Fruit fly (Drosophila melanogaster) whole organism, embryonic: ENCODE results near the gene CG14219.

Experiments
- Ada2b ChIP-seq: fragments of 200-800 bp; sonication (Bioruptor generic); IDR thresholded peaks from 2 replicates; pipeline ENCODE4 v1.3.6; 2022; ENCODE audit warnings: missing biosample characterization, missing genetic modification characterization
- Asciz ChIP-seq: fragments of 200-800 bp; sonication (Bioruptor generic); optimal IDR thresholded peaks from 2 replicates; lab custom pipeline; 2017; ENCODE audit warnings: missing biosample characterization, mild to moderate bottlenecking, missing genetic modification characterization, missing genetic modification reagents
- Bgb ChIP-seq: fragments of 200-800 bp; sonication (Bioruptor generic); IDR thresholded peaks from 2 replicates; pipeline ENCODE4 v1.3.6; 2022; ENCODE audit warnings: missing biosample characterization, missing genetic modification characterization; ENCODE audit not compliant: partially characterized antibody
- CG10209 ChIP-seq: fragments of 200-800 bp; sonication (Bioruptor generic); optimal IDR thresholded peaks from 3 replicates; lab custom pipeline; 2017; ENCODE audit warnings: missing biosample characterization, mild to moderate bottlenecking, missing genetic modification characterization, missing genetic modification reagents
- CG11398 ChIP-seq: fragments of 200-800 bp; sonication (Bioruptor generic); optimal IDR thresholded peaks from 2 replicates; lab custom pipeline; 2016; ENCODE audit warnings: missing biosample characterization, missing genetic modification characterization
- CG12219 ChIP-seq: fragments of 200-800 bp; sonication (Bioruptor generic); optimal IDR thresholded peaks from 3 replicates; lab custom pipeline; 2018; ENCODE audit warnings: missing biosample characterization, mild to moderate bottlenecking, missing genetic modification characterization
- CG12299 ChIP-seq: fragments of 200-800 bp; sonication (Bioruptor generic); optimal IDR thresholded peaks from 2 replicates; lab custom pipeline; 2018; ENCODE audit warnings: missing biosample characterization, mild to moderate bottlenecking, missing genetic modification characterization
- CG14710 ChIP-seq: fragments of 200-800 bp; sonication (Bioruptor generic); optimal IDR thresholded peaks from 3 replicates; lab custom pipeline; 2019; ENCODE audit warnings: missing biosample characterization, mild to moderate bottlenecking, missing genetic modification characterization, moderate library complexity
- CG16813 ChIP-seq: fragments of 200-800 bp; sonication (Bioruptor generic); IDR thresholded peaks from 3 replicates; pipeline ENCODE4 v1.3.6; 2022; ENCODE audit warnings: missing biosample characterization, missing genetic modification characterization; ENCODE audit not compliant: partially characterized antibody
- CG17385 ChIP-seq: fragments of 200-800 bp; sonication (Bioruptor generic); optimal IDR thresholded peaks from 3 replicates; lab custom pipeline; 2018; ENCODE audit warnings: missing biosample characterization, mild to moderate bottlenecking, missing genetic modification characterization
- CG2120 ChIP-seq: fragments of 200-800 bp; sonication (Bioruptor generic); optimal IDR thresholded peaks from 3 replicates; lab custom pipeline; 2016; ENCODE audit warnings: missing biosample characterization, missing genetic modification characterization
- CG2129 ChIP-seq: fragments of 200-800 bp; sonication (Bioruptor generic); IDR thresholded peaks from 2 replicates; pipeline ENCODE4 v1.3.6; 2022; ENCODE audit warnings: missing biosample characterization, missing genetic modification characterization; ENCODE audit not compliant: partially characterized antibody
- CG2199 ChIP-seq: fragments of 200-800 bp; sonication (Bioruptor generic); IDR thresholded peaks from 3 replicates; pipeline ENCODE4 v1.3.6; 2022; ENCODE audit warnings: missing biosample characterization, missing genetic modification characterization
- CG33557 ChIP-seq: fragments of 200-800 bp; sonication (Bioruptor generic); optimal IDR thresholded peaks from 2 replicates; lab custom pipeline; 2019; ENCODE audit warnings: missing biosample characterization, mild to moderate bottlenecking, missing genetic modification characterization, moderate library complexity
- CG6254 ChIP-seq: fragments of 200-800 bp; sonication (Bioruptor generic); optimal IDR thresholded peaks from 3 replicates; lab custom pipeline; 2017; ENCODE audit warnings: mild to moderate bottlenecking, missing biosample characterization, missing genetic modification reagents, missing genetic modification characterization
- CG6683 ChIP-seq: fragments of 200-800 bp; sonication (Bioruptor generic); optimal IDR thresholded peaks from 2 replicates; lab custom pipeline; 2017; ENCODE audit warnings: missing biosample characterization, mild to moderate bottlenecking, missing genetic modification characterization, missing genetic modification reagents
- CG6689 ChIP-seq: fragments of 200-800 bp; sonication (Bioruptor generic); IDR thresholded peaks from 2 replicates; pipeline ENCODE4 v1.3.6; 2022; ENCODE audit warnings: missing biosample characterization, missing genetic modification characterization
- CG6765 ChIP-seq: fragments of 200-800 bp; sonication (Bioruptor generic); optimal IDR thresholded peaks from 3 replicates; lab custom pipeline; 2017; ENCODE audit warnings: missing biosample characterization, mild to moderate bottlenecking, missing genetic modification characterization
- CG6854 ChIP-seq: fragments of 200-800 bp; sonication (Bioruptor generic); optimal IDR thresholded peaks from 3 replicates; lab custom pipeline; 2017; ENCODE audit warnings: missing biosample characterization, mild to moderate bottlenecking, missing genetic modification characterization
- CG8290 ChIP-seq, 3 experiments: fragments of 200-800 bp; sonication (Bioruptor generic); optimal IDR thresholded peaks; 2 replicates each; lab custom pipeline; 2016 to 2019; ENCODE audit warnings: missing biosample characterization in 3 of 3, missing genetic modification characterization in 3 of 3, mild to moderate bottlenecking in 2 of 3, moderate library complexity in 1 of 3
- CG8944 ChIP-seq: fragments of 200-800 bp; sonication (Bioruptor generic); optimal IDR thresholded peaks from 3 replicates; lab custom pipeline; 2016; ENCODE audit warnings: missing biosample characterization, missing genetic modification characterization
- CG9797 ChIP-seq: fragments of 200-800 bp; sonication (Bioruptor generic); optimal IDR thresholded peaks from 3 replicates; lab custom pipeline; 2018; ENCODE audit warnings: missing biosample characterization, mild to moderate bottlenecking, missing genetic modification characterization
- CTCF ChIP-seq: fragments of 200-800 bp; sonication (Bioruptor generic); optimal IDR thresholded peaks from 2 replicates; lab custom pipeline; 2017; ENCODE audit warnings: missing biosample characterization, mild to moderate bottlenecking, missing genetic modification characterization, moderate library complexity
- CkIIα-i1 ChIP-seq: fragments of 200-800 bp; sonication (Bioruptor generic); IDR thresholded peaks from 2 replicates; pipeline ENCODE4 v1.3.6; 2022; ENCODE audit warnings: missing biosample characterization, missing genetic modification characterization
- Dip2 ChIP-seq: fragments of 200-800 bp; sonication (Bioruptor generic); IDR thresholded peaks from 2 replicates; pipeline ENCODE4 v1.3.6; 2022; ENCODE audit warnings: missing biosample characterization, missing genetic modification characterization
- Hmx ChIP-seq: fragments of 200-800 bp; sonication (Bioruptor generic); optimal IDR thresholded peaks from 2 replicates; lab custom pipeline; 2016; ENCODE audit warnings: missing biosample characterization, missing genetic modification characterization
- Hr39 ChIP-seq: fragments of >200 bp; optimal IDR thresholded peaks from 2 replicates; lab custom pipeline; 2017
- Hsf ChIP-seq: fragments of 200-800 bp; sonication (Bioruptor generic); optimal IDR thresholded peaks from 3 replicates; lab custom pipeline; 2016; ENCODE audit warnings: missing biosample characterization, missing genetic modification characterization
- MBD-R2 ChIP-seq: fragments of 200-800 bp; sonication (Bioruptor generic); IDR thresholded peaks from 2 replicates; pipeline ENCODE4 v1.3.6; 2022; ENCODE audit warnings: missing biosample characterization, missing genetic modification characterization
- Max ChIP-seq: fragments of 200-800 bp; sonication (Bioruptor generic); optimal IDR thresholded peaks from 2 replicates; lab custom pipeline; 2016; ENCODE audit warnings: missing biosample characterization, mild to moderate bottlenecking, missing genetic modification characterization
- Myb ChIP-seq: fragments of 200-800 bp; sonication (Bioruptor generic); optimal IDR thresholded peaks from 2 replicates; lab custom pipeline; 2016; ENCODE audit warnings: missing biosample characterization, missing genetic modification characterization
- Taf1 ChIP-seq: fragments of 200-800 bp; sonication (Bioruptor generic); IDR thresholded peaks from 2 replicates; pipeline ENCODE4 v1.3.6; 2022; ENCODE audit warnings: missing biosample characterization, missing genetic modification characterization
- Trl ChIP-seq, 3 experiments: fragments of >200 bp in 2 of 3; fragments of 200-800 bp in 1 of 3; sonication (Bioruptor generic) in 1 of 3; optimal IDR thresholded peaks; 2 replicates in 1 of 3; 3 replicates in 2 of 3; lab custom pipeline; 2016 to 2017; ENCODE audit warnings: missing biosample characterization in 1 of 3, missing genetic modification characterization in 1 of 3
- Vsx1 ChIP-seq: fragments of 200-800 bp; sonication (Bioruptor generic); optimal IDR thresholded peaks from 2 replicates; lab custom pipeline; 2017; ENCODE audit warnings: missing biosample characterization, mild to moderate bottlenecking, missing genetic modification characterization, missing genetic modification reagents
- ac ChIP-seq: fragments of 200-800 bp; sonication (Bioruptor generic); optimal IDR thresholded peaks from 3 replicates; lab custom pipeline; 2017; ENCODE audit warnings: missing biosample characterization, mild to moderate bottlenecking, missing genetic modification characterization
- ap ChIP-seq: fragments of 200-800 bp; sonication (Bioruptor generic); IDR thresholded peaks from 2 replicates; pipeline ENCODE4 v1.3.6; 2022; ENCODE audit warnings: missing biosample characterization, missing genetic modification characterization
- ase ChIP-seq: fragments of 200-800 bp; sonication (Bioruptor generic); IDR thresholded peaks from 3 replicates; pipeline ENCODE4 v1.3.6; 2022; ENCODE audit warnings: missing biosample characterization, missing genetic modification characterization
- bigmax ChIP-seq: fragments of 200-800 bp; sonication (Bioruptor generic); optimal IDR thresholded peaks from 2 replicates; lab custom pipeline; 2018; ENCODE audit warnings: missing biosample characterization, mild to moderate bottlenecking, missing genetic modification characterization
- bowl ChIP-seq: fragments of 200-800 bp; sonication (Bioruptor generic); IDR thresholded peaks from 2 replicates; pipeline ENCODE4 v1.3.6; 2022; ENCODE audit warnings: missing biosample characterization, missing genetic modification characterization
- cad ChIP-seq: fragments of >200 bp; optimal IDR thresholded peaks from 2 replicates; lab custom pipeline; 2017; ENCODE audit warnings: missing biosample characterization, missing genetic modification characterization
- cwo ChIP-seq: fragments of 200-800 bp; sonication (Bioruptor generic); optimal IDR thresholded peaks from 3 replicates; lab custom pipeline; 2017; ENCODE audit warnings: missing biosample characterization, missing genetic modification characterization, mild to moderate bottlenecking, moderate library complexity, missing genetic modification reagents
- dysf ChIP-seq: fragments of 200-800 bp; sonication (Bioruptor generic); IDR thresholded peaks from 3 replicates; pipeline ENCODE4 v1.3.6; 2022; ENCODE audit warnings: missing biosample characterization, missing genetic modification characterization
- fd102C ChIP-seq: fragments of 200-800 bp; sonication (Bioruptor generic); optimal IDR thresholded peaks from 2 replicates; lab custom pipeline; 2018; ENCODE audit warnings: missing biosample characterization, mild to moderate bottlenecking, missing genetic modification characterization, moderate library complexity
- gem ChIP-seq: fragments of 200-800 bp; sonication (Bioruptor generic); optimal IDR thresholded peaks from 2 replicates; lab custom pipeline; 2019; ENCODE audit warnings: missing biosample characterization, mild to moderate bottlenecking, missing genetic modification characterization, moderate library complexity
- grn ChIP-seq: fragments of 200-800 bp; sonication (Bioruptor generic); optimal IDR thresholded peaks from 3 replicates; lab custom pipeline; 2017; ENCODE audit warnings: missing biosample characterization, missing genetic modification characterization
- lmd ChIP-seq: fragments of 200-800 bp; sonication (Bioruptor generic); IDR thresholded peaks from 2 replicates; pipeline ENCODE4 v1.3.6; 2022; ENCODE audit warnings: missing biosample characterization, missing genetic modification characterization
- pho ChIP-seq: fragments of 200-800 bp; sonication (Bioruptor generic); optimal IDR thresholded peaks from 2 replicates; lab custom pipeline; 2016; ENCODE audit warnings: missing biosample characterization, missing genetic modification characterization
- pita ChIP-seq: fragments of 200-800 bp; sonication (Bioruptor generic); optimal IDR thresholded peaks from 2 replicates; lab custom pipeline; 2017; ENCODE audit warnings: missing biosample characterization, mild to moderate bottlenecking, missing genetic modification characterization
- sob ChIP-seq: fragments of 200-800 bp; sonication (Bioruptor generic); IDR thresholded peaks from 2 replicates; pipeline ENCODE4 v1.3.6; 2022; ENCODE audit warnings: missing biosample characterization, missing genetic modification characterization
- ssp ChIP-seq: fragments of 200-800 bp; sonication (Bioruptor generic); IDR thresholded peaks from 2 replicates; pipeline ENCODE4 v1.3.6; 2022; ENCODE audit warnings: missing biosample characterization, missing genetic modification characterization
- wdn ChIP-seq: fragments of 200-800 bp; sonication (Bioruptor generic); IDR thresholded peaks from 2 replicates; pipeline ENCODE4 v1.3.6; 2022; ENCODE audit warnings: missing biosample characterization, missing genetic modification characterization
- zen ChIP-seq: fragments of 200-800 bp; sonication (Bioruptor generic); optimal IDR thresholded peaks from 3 replicates; lab custom pipeline; 2018; ENCODE audit warnings: missing biosample characterization, mild to moderate bottlenecking, missing genetic modification characterization, moderate library complexity

CG14219 gene

dm6 chrX:19601644-19602043, 11.7 kb upstream of the CG14219 start, which contains the start of gene CG14220 (continued):
- TF ChIP-seq Hsf (GFP tag; lab: Kevin White, UChicago): no peak
- TF ChIP-seq fd102C: no peak
- TF ChIP-seq CG8944: no peak
- TF ChIP-seq Hr39: no peak
- TF ChIP-seq ssp: no peak
- no peak for TF ChIP-seq CG6765 (GFP tag; lab: Kevin White, UChicago)
- no peak for TF ChIP-seq dysf (GFP tag; lab: Robert Waterston, UW)
- no peak for TF ChIP-seq ap
- no peak for TF ChIP-seq CG6689 (GFP tag; lab: Robert Waterston, UW)
- TF ChIP-seq CG14710 (tag; lab: Kevin White, UChicago): peak; percentile 44
- no peak for TF ChIP-seq bigmax
- no peak for TF ChIP-seq gem (tag; lab: Kevin White, UChicago)
- TF ChIP-seq CG6683 (GFP tag; lab: Kevin White, UChicago): no peak
- TF ChIP-seq lmd (GFP tag; lab: Robert Waterston, UW): no peak
- TF ChIP-seq Max (GFP tag; lab: Kevin White, UChicago): no peak
- no peak for TF ChIP-seq CG6254 (GFP tag; lab: Kevin White, UChicago)
- TF ChIP-seq CG33557 (GFP tag; lab: Kevin White, UChicago): no peak
- TF ChIP-seq CG12219 (GFP tag; lab: Kevin White, UChicago): no peak
- no peak for TF ChIP-seq grn (GFP tag; lab: Kevin White, UChicago)
- no peak for TF ChIP-seq CG6854 (GFP tag; lab: Kevin White, UChicago)
- TF ChIP-seq sob: 0 out of 2 replicates have a peak, but pooled peaks have one; percentile 5
- TF ChIP-seq CTCF (GFP tag; lab: Kevin White, UChicago): no peak
- TF ChIP-seq CG16813 (GFP tag; lab: Robert Waterston, UW): peak; percentile 93
- no peak for TF ChIP-seq Taf1 (GFP tag; lab: Robert Waterston, UW)
- no peak for TF ChIP-seq Trl (optimal IDR thresholded peaks at IDR 0.05; lab: Kevin White, UChicago)
- no peak for TF ChIP-seq Trl (GFP tag; optimal IDR thresholded peaks at IDR 0.05; lab: Kevin White, UChicago)
- peak; percentile 7 for TF ChIP-seq CG2120 (GFP tag; lab: Kevin White, UChicago)
- TF ChIP-seq CG10209: no peak
- no peak for TF ChIP-seq CG11398 (GFP tag; lab: Kevin White, UChicago)
- no peak for TF ChIP-seq CG2199 (GFP tag; lab: Robert Waterston, UW)
- TF ChIP-seq pita (GFP tag; lab: Kevin White, UChicago): no peak
- no peak for TF ChIP-seq pho (GFP tag; lab: Kevin White, UChicago)
- peak; percentile 6 for TF ChIP-seq Myb (GFP tag; lab: Kevin White, UChicago)
- TF ChIP-seq CG17385 (GFP tag; lab: Kevin White, UChicago): peak; percentile 5
- no peak for TF ChIP-seq wdn (GFP tag; lab: Robert Waterston, UW)
- no peak for TF ChIP-seq cad (GFP tag; lab: Kevin White, UChicago)
- TF ChIP-seq ase (GFP tag; lab: Robert Waterston, UW): no peak
- no peak for TF ChIP-seq CG8290 (GFP tag; optimal IDR thresholded peaks at IDR 0.05; lab: Kevin White, UChicago)
- peak in 1 of 2 experiments; percentile 72 for TF ChIP-seq CG8290 (tag; optimal IDR thresholded peaks at IDR 0.05; lab: Kevin White, UChicago)
- TF ChIP-seq Bgb: peak; percentile 97
- TF ChIP-seq Hmx: no peak
- TF ChIP-seq CG12299: no peak
- no peak for TF ChIP-seq cwo (GFP tag; lab: Kevin White, UChicago)
- TF ChIP-seq CkIIα-i1 (GFP tag; lab: Robert Waterston, UW): no peak
- TF ChIP-seq CG9797 (GFP tag; lab: Kevin White, UChicago): peak; percentile 39
- TF ChIP-seq CG2129 (GFP tag; lab: Robert Waterston, UW): peak; percentile 63
- no peak for TF ChIP-seq Ada2b (GFP tag; lab: Robert Waterston, UW)
- no peak for TF ChIP-seq bowl
- TF ChIP-seq Vsx1 (GFP tag; lab: Kevin White, UChicago): no peak
- no peak for TF ChIP-seq ac
- no peak for TF ChIP-seq Dip2 (GFP tag; lab: Robert Waterston, UW)
- no peak for TF ChIP-seq zen (tag; lab: Kevin White, UChicago)
- TF ChIP-seq MBD-R2 (GFP tag; lab: Robert Waterston, UW): peak; percentile 72
- no peak for TF ChIP-seq Asciz
